Worm (Caenorhabditis elegans) whole organism, early embryonic: Measurements from ENCODE around the gene cdc-48.1.

Source experiments
- B0310.2 ChIP-seq: sonication (generic microtip); optimal IDR thresholded peaks from 2 replicates; lab custom pipeline; 2016; ENCODE audit warnings: mild to moderate bottlenecking, missing genetic modification characterization, missing compliant biosample characterization
- F13C5.2 ChIP-seq: sonication (generic microtip); optimal IDR thresholded peaks from 2 replicates; lab custom pipeline; 2017; ENCODE audit warnings: mild to moderate bottlenecking, missing genetic modification characterization, inconsistent platforms, missing compliant biosample characterization
- aly-1 ChIP-seq: sonication (generic microtip); optimal IDR thresholded peaks from 2 replicates; lab custom pipeline; 2016; ENCODE audit warnings: missing genetic modification characterization, missing compliant biosample characterization
- ama-1 ChIP-seq: fragments of 150-350 bp; optimal IDR thresholded peaks from 2 replicates; lab custom pipeline; 2014
- ceh-13 ChIP-seq: fragments of 200-800 bp; sonication (Bioruptor generic); optimal IDR thresholded peaks from 2 replicates; lab custom pipeline; 2018; ENCODE audit warnings: mild to moderate bottlenecking, missing genetic modification characterization, missing compliant biosample characterization
- ceh-36 ChIP-seq: sonication (generic microtip); optimal IDR thresholded peaks from 2 replicates; lab custom pipeline; 2016; ENCODE audit warnings: missing genetic modification characterization, inconsistent platforms, missing compliant biosample characterization
- ets-7 ChIP-seq: sonication (generic microtip); optimal IDR thresholded peaks from 2 replicates; lab custom pipeline; 2016; ENCODE audit warnings: missing genotype, missing genetic modification characterization, missing compliant biosample characterization
- flt-1 ChIP-seq: fragments of 200-800 bp; sonication (Bioruptor generic); IDR thresholded peaks from 2 replicates; pipeline ENCODE4 v1.3.6; 2022; ENCODE audit warnings: missing genetic modification characterization, missing compliant biosample characterization
- hmbx-1 ChIP-seq: sonication (generic microtip); optimal IDR thresholded peaks from 2 replicates; lab custom pipeline; 2016; ENCODE audit warnings: mild to moderate bottlenecking, missing genetic modification characterization, missing compliant biosample characterization
- hmg-4 ChIP-seq: fragments of 200-800 bp; sonication (Bioruptor generic); optimal IDR thresholded peaks from 2 replicates; lab custom pipeline; 2018; ENCODE audit warnings: mild to moderate bottlenecking, missing genetic modification characterization, missing compliant biosample characterization
- pes-1 ChIP-seq: fragments of 200-800 bp; sonication (Bioruptor generic); IDR thresholded peaks from 2 replicates; pipeline ENCODE4 v1.3.6; 2022; ENCODE audit warnings: missing genetic modification reagents, missing genetic modification characterization, missing compliant biosample characterization
- scrt-1 ChIP-seq: fragments of 200-800 bp; sonication (Bioruptor generic); IDR thresholded peaks from 2 replicates; pipeline ENCODE4 v1.3.6; 2022; ENCODE audit warnings: missing genetic modification characterization, missing compliant biosample characterization
- tbx-11 ChIP-seq: fragments of 200-800 bp; sonication (Bioruptor generic); IDR thresholded peaks from 2 replicates; pipeline ENCODE4 v1.3.6; 2022; ENCODE audit warnings: missing genetic modification characterization, missing compliant biosample characterization
- tbx-37 ChIP-seq: fragments of 200-800 bp; sonication (Bioruptor generic); conservative IDR thresholded peaks from 2 replicates; pipeline ENCODE4 v1.3.6; 2022; ENCODE audit warnings: missing genetic modification reagents, missing genetic modification characterization, missing compliant biosample characterization

ce11 chrII:10584036-10584435, 20.8 kb upstream of the cdc-48.1 start, which contains the start of gene algn-9:
- TF ChIP-seq tbx-11 (GFP tag; lab: Robert Waterston, UW) (no peak), ets-7 (tag; lab: Kevin White, UChicago) (no peak), ama-1 (lab: Kevin White, UChicago) (no peak), hmg-4 (GFP tag; lab: Kevin White, UChicago) (no peak), ceh-36 (no peak), pes-1 (GFP tag; lab: Robert Waterston, UW) (no peak), flt-1 (GFP tag; lab: Robert Waterston, UW) (no peak), aly-1 (no peak), B0310.2 (tag; lab: Kevin White, UChicago) (no peak), ceh-13 (GFP tag; lab: Kevin White, UChicago) (no peak), scrt-1 (GFP tag; lab: Robert Waterston, UW) (no peak), hmbx-1 (tag; lab: Kevin White, UChicago) (no peak), F13C5.2 (tag; lab: Kevin White, UChicago) (no peak), tbx-37 (GFP tag; lab: Robert Waterston, UW) (no peak)
